Worm (Caenorhabditis elegans): ENCODE data around the gene B0024.13.

Gene B0024.13

DNA sequence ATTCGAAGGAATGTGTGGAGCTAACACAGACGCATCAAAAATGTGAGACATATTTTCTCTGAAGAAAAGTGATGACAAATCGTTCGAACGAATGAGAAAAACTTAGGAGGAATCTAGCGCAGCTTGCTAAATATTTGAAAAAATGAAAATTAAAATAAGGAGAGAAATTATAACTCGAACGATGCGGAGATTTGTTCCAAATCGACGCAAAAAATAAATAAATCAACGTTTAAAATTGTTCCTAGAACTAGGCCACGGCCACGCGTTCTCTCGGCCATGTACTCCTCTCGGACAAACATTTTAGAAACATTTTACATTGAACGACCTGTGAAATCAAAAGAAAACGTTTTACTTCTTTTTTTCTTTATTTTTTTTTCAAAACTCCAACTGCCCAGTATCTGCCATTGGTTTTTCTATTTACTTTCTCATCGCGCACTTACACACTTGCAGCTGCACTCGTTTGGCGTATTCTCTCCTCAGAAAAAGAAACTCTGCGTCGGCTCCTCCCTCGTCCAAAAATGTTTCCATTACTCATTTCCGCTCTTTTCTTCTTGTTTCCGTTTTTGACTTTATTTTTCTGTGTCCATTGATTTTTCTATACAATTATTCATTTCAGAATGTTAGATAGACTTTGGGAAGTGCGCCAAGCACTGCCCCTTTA, at the start of gene B0024.13, which contains the start of gene gna-1:
TSS of gene B0024.13 (plus strand) at position 611 of the 661 bp plus-strand sequence.
TSS of gene gna-1 (minus strand) at position 51 of the 661 bp plus-strand sequence.
- no peak for TF ChIP-seq nhr-28 (tag; optimal IDR thresholded peaks at IDR 0.05)
- TF ChIP-seq unc-130 (tag; optimal IDR thresholded peaks at IDR 0.05) = peak; percentile 33
- TF ChIP-seq tlp-1 (tag; optimal IDR thresholded peaks at IDR 0.05) = no peak
- peak; percentile 41 for TF ChIP-seq elt-2 (tag; optimal IDR thresholded peaks at IDR 0.05)
- TF ChIP-seq mab-9 (GFP tag; IDR thresholded peaks at IDR 0.05) = no peak
- no peak for TF ChIP-seq sup-37 (GFP tag; optimal IDR thresholded peaks at IDR 0.05)
- no peak for TF ChIP-seq grh-1 (GFP tag; IDR thresholded peaks at IDR 0.05)
- peak; percentile 5 for TF ChIP-seq snpc-4 (tag; optimal IDR thresholded peaks at IDR 0.05)
- peak; percentile 12 for TF ChIP-seq Y116A8C.19 (tag; optimal IDR thresholded peaks at IDR 0.05; ENCODE audit: borderline replicate concordance)
- TF ChIP-seq irx-1 (tag; optimal IDR thresholded peaks at IDR 0.05) = peak; percentile 81
- no peak for TF ChIP-seq ztf-4 (tag; optimal IDR thresholded peaks at IDR 0.05)
- peak; percentile 81 for TF ChIP-seq nhr-20 (tag; optimal IDR thresholded peaks at IDR 0.05)
- no peak for TF ChIP-seq C34B4.2 (tag; optimal IDR thresholded peaks at IDR 0.05)
- no peak for TF ChIP-seq efl-3 (GFP tag; optimal IDR thresholded peaks at IDR 0.05)
- peak; percentile 87 for TF ChIP-seq fkh-4 (tag; optimal IDR thresholded peaks at IDR 0.05; ENCODE audit: borderline replicate concordance)
- no peak for TF ChIP-seq pag-3 (tag; optimal IDR thresholded peaks at IDR 0.05; ENCODE audit: borderline replicate concordance, insufficient read depth)
- TF ChIP-seq lin-14 (GFP tag; optimal IDR thresholded peaks at IDR 0.05) = peak; percentile 84
- no peak for TF ChIP-seq lin-39 (tag; optimal IDR thresholded peaks at IDR 0.05)
- TF ChIP-seq zag-1 (tag; optimal IDR thresholded peaks at IDR 0.05) = no peak
- TF ChIP-seq C04F5.9 (tag; optimal IDR thresholded peaks at IDR 0.05) = peak; percentile 64
- peak; percentile 37 to 62 (median 58) for TF ChIP-seq dpl-1 (GFP tag; optimal IDR thresholded peaks at IDR 0.05)
- TF ChIP-seq fkh-8 (tag; optimal IDR thresholded peaks at IDR 0.05) = peak; percentile 69
- no peak for TF ChIP-seq mef-2 (tag; optimal IDR thresholded peaks at IDR 0.05)
- TF ChIP-seq ceh-63 (GFP tag; optimal IDR thresholded peaks at IDR 0.05) = no peak
- TF ChIP-seq skn-1 (tag; optimal IDR thresholded peaks at IDR 0.05) = peak; percentile 44
- TF ChIP-seq nhr-11 (tag; optimal IDR thresholded peaks at IDR 0.05) = no peak
- peak; percentile 82 for TF ChIP-seq dsc-1 (tag; optimal IDR thresholded peaks at IDR 0.05)
- peak; percentile 35 for TF ChIP-seq nhr-77 (tag; optimal IDR thresholded peaks at IDR 0.05)
- no peak for TF ChIP-seq zip-4 (GFP tag; optimal IDR thresholded peaks at IDR 0.05)
- peak; percentile 19 to 68 (median 38) for TF ChIP-seq ceh-82 (tag; optimal IDR thresholded peaks at IDR 0.05)
- TF ChIP-seq fos-1 (tag; optimal IDR thresholded peaks at IDR 0.05) = no peak
- no peak for TF ChIP-seq aly-2 (tag; optimal IDR thresholded peaks at IDR 0.05)
- no peak for TF ChIP-seq nhr-12 (tag; optimal IDR thresholded peaks at IDR 0.05)
- TF ChIP-seq aha-1 (tag; optimal IDR thresholded peaks at IDR 0.05) = no peak
- TF ChIP-seq sptf-1 (tag; optimal IDR thresholded peaks at IDR 0.05) = no peak
- peak in 1 of 2 experiments; percentile 86 for TF ChIP-seq ztf-11 (tag; optimal IDR thresholded peaks at IDR 0.05)
- TF ChIP-seq elt-3 (tag; optimal IDR thresholded peaks at IDR 0.05) = no peak
- TF ChIP-seq nhr-85 (tag) = peak; percentile 87
- TF ChIP-seq pax-3 (tag; optimal IDR thresholded peaks at IDR 0.05) = peak; percentile 51
- no peak for TF ChIP-seq egl-27 (tag; optimal IDR thresholded peaks at IDR 0.05)
- TF ChIP-seq vab-15 (tag; optimal IDR thresholded peaks at IDR 0.05) = no peak
- peak; percentile 60 for TF ChIP-seq blmp-1 (tag; optimal IDR thresholded peaks at IDR 0.05)
- TF ChIP-seq nhr-71 (tag; optimal IDR thresholded peaks at IDR 0.05) = peak; percentile 85
- TF ChIP-seq fkh-10 (GFP tag; optimal IDR thresholded peaks at IDR 0.05) = no peak
- peak; percentile 87 for TF ChIP-seq tbx-2 (tag; optimal IDR thresholded peaks at IDR 0.05)
- TF ChIP-seq hpl-2 (GFP tag; optimal IDR thresholded peaks at IDR 0.05) = no peak
- peak; percentile 33 for TF ChIP-seq C16A3.4 (tag; optimal IDR thresholded peaks at IDR 0.05)
- TF ChIP-seq nhr-90 (tag; optimal IDR thresholded peaks at IDR 0.05; ENCODE audit: poor library complexity) = peak; percentile 83
- no peak for TF ChIP-seq lin-13 (GFP tag; optimal IDR thresholded peaks at IDR 0.05)
- TF ChIP-seq ceh-90 (tag; optimal IDR thresholded peaks at IDR 0.05) = peak; percentile 86
- TF ChIP-seq lin-35 (GFP tag; optimal IDR thresholded peaks at IDR 0.05) = peak; percentile 50 to 59
- no peak for TF ChIP-seq pqm-1 (tag; optimal IDR thresholded peaks at IDR 0.05)
